Fruit fly (Drosophila melanogaster) S2 (cell line): ENCODE measurements around the gene eIF3i.

Experiments used
- CG8478 ChIP-seq: fragments of >200 bp; optimal IDR thresholded peaks from 2 replicates; lab custom pipeline; 2018
- CTCF ChIP-seq, 2 experiments: fragments of >200 bp; optimal IDR thresholded peaks; 2 replicates each; lab custom pipeline; 2018

- TF ChIP-seq CG8478 (lab: Kevin White, UChicago), result no peak
- TF ChIP-seq CTCF (optimal IDR thresholded peaks at IDR 0.05; lab: Kevin White, UChicago), result no peak
Observed at dm6 chr2L:4968767-4969166, 1.2 kb upstream of the eIF3i start, which contains the start of the genes Scox and Polr1C.
